Fruit fly (Drosophila melanogaster) whole organism, prepupa: ENCODE measurements around the gene CG13124.

Experiments
- CG10631 ChIP-seq: fragments of 200-800 bp; sonication (Bioruptor generic); optimal IDR thresholded peaks from 2 replicates; lab custom pipeline; 2016; ENCODE audit warnings: missing biosample characterization, missing genetic modification characterization
- CG4318 ChIP-seq: fragments of 200-800 bp; sonication (Bioruptor generic); optimal IDR thresholded peaks from 3 replicates; lab custom pipeline; 2017; ENCODE audit warnings: missing biosample characterization, mild to moderate bottlenecking, missing genetic modification characterization
- Sox14 ChIP-seq: fragments of 200-800 bp; sonication (Bioruptor generic); optimal IDR thresholded peaks from 3 replicates; lab custom pipeline; 2016; ENCODE audit warnings: missing biosample characterization, missing genetic modification characterization
- fd85E ChIP-seq: fragments of 200-800 bp; sonication (Bioruptor generic); optimal IDR thresholded peaks from 3 replicates; lab custom pipeline; 2016; ENCODE audit warnings: missing biosample characterization, missing genetic modification characterization

DNA sequence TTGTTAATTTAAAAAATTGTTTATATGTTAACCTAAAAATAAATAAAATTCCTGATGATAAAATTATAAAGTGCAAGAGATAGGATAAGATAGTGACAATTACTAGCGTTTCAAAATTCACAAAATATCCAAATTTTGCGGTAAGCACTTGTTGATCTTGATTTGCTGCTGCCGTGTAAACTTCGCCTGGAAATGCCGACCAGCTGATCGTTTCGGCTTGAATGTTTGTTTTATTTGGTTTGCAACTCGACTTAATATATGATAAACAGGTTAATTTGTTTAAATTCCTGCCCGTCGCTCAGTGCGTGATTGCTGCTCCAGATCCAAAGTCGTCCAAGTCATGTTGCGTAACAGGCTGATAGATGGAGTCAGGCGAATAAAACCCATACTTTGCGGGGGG lies 13.0 kb upstream of the CG13124 start, which contains the start of gene CG4592:
- TF ChIP-seq CG4318 (GFP tag; lab: Kevin White, UChicago) (peak; percentile 28), CG10631 (GFP tag; lab: Kevin White, UChicago) (peak; percentile 53), Sox14 (GFP tag; lab: Kevin White, UChicago) (peak; percentile 74), fd85E (no peak)
